Fruit fly (Drosophila melanogaster) whole organism, embryonic: ENCODE results near the gene CG5381.

Experiments used
- CG10147 ChIP-seq: fragments of 200-800 bp; sonication (Bioruptor generic); optimal IDR thresholded peaks from 2 replicates; lab custom pipeline; 2019; ENCODE audit warnings: missing biosample characterization, mild to moderate bottlenecking, missing genetic modification characterization, moderate library complexity
- CG10267 ChIP-seq: fragments of 200-800 bp; sonication (Bioruptor generic); optimal IDR thresholded peaks from 2 replicates; lab custom pipeline; 2018; ENCODE audit warnings: missing biosample characterization, mild to moderate bottlenecking, missing genetic modification characterization, moderate library complexity
- CG12659 ChIP-seq: fragments of 200-800 bp; sonication (Bioruptor generic); optimal IDR thresholded peaks from 3 replicates; lab custom pipeline; 2017; ENCODE audit warnings: mild to moderate bottlenecking, missing biosample characterization, missing genetic modification reagents, missing genetic modification characterization
- CG12942 ChIP-seq: fragments of 200-800 bp; sonication (Bioruptor generic); optimal IDR thresholded peaks from 3 replicates; lab custom pipeline; 2016; ENCODE audit warnings: missing biosample characterization, missing genetic modification characterization
- CG13287 ChIP-seq: fragments of 200-800 bp; sonication (Bioruptor generic); IDR thresholded peaks from 2 replicates; pipeline ENCODE4 v1.3.6; 2022; ENCODE audit warnings: missing biosample characterization, missing genetic modification characterization; ENCODE audit not compliant: partially characterized antibody
- CG13775 ChIP-seq: fragments of 200-800 bp; sonication (Bioruptor generic); optimal IDR thresholded peaks from 3 replicates; lab custom pipeline; 2017; ENCODE audit warnings: missing biosample characterization, mild to moderate bottlenecking, missing genetic modification characterization
- CG14667 ChIP-seq: fragments of 200-800 bp; sonication (Bioruptor generic); IDR thresholded peaks from 2 replicates; pipeline ENCODE4 v1.3.6; 2022; ENCODE audit warnings: missing biosample characterization, missing genetic modification characterization
- CG15601 ChIP-seq: fragments of 200-800 bp; sonication (Bioruptor generic); optimal IDR thresholded peaks from 3 replicates; lab custom pipeline; 2019; ENCODE audit warnings: missing biosample characterization, mild to moderate bottlenecking, missing genetic modification characterization, moderate library complexity
- CG17361 ChIP-seq: fragments of 200-800 bp; sonication (Bioruptor generic); IDR thresholded peaks from 3 replicates; pipeline ENCODE4 v1.3.6; 2022; ENCODE audit warnings: missing biosample characterization, missing genetic modification characterization
- CG17802 ChIP-seq: fragments of 200-800 bp; sonication (Bioruptor generic); optimal IDR thresholded peaks from 2 replicates; lab custom pipeline; 2018; ENCODE audit warnings: missing biosample characterization, mild to moderate bottlenecking, missing genetic modification characterization, moderate library complexity
- CG18262 ChIP-seq: fragments of 200-800 bp; optimal IDR thresholded peaks from 3 replicates; lab custom pipeline; 2019; ENCODE audit warnings: missing biosample characterization, mild to moderate bottlenecking, missing genetic modification characterization, moderate library complexity
- CG2120 ChIP-seq: fragments of 200-800 bp; sonication (Bioruptor generic); optimal IDR thresholded peaks from 3 replicates; lab custom pipeline; 2016; ENCODE audit warnings: missing biosample characterization, missing genetic modification characterization
- CG30403 ChIP-seq: fragments of 200-800 bp; sonication (Bioruptor generic); optimal IDR thresholded peaks from 3 replicates; lab custom pipeline; 2016; ENCODE audit warnings: missing biosample characterization, missing genetic modification characterization
- CG4854 ChIP-seq: fragments of 200-800 bp; sonication (Bioruptor generic); optimal IDR thresholded peaks from 2 replicates; lab custom pipeline; 2016; ENCODE audit warnings: missing biosample characterization, missing genetic modification characterization, inconsistent platforms
- CG6791 ChIP-seq: fragments of 200-800 bp; sonication (Bioruptor generic); IDR thresholded peaks from 3 replicates; pipeline ENCODE4 v1.3.6; 2022; ENCODE audit warnings: missing biosample characterization, missing genetic modification characterization; ENCODE audit not compliant: partially characterized antibody
- CG6854 ChIP-seq: fragments of 200-800 bp; sonication (Bioruptor generic); optimal IDR thresholded peaks from 3 replicates; lab custom pipeline; 2017; ENCODE audit warnings: missing biosample characterization, mild to moderate bottlenecking, missing genetic modification characterization
- CG7745 ChIP-seq: fragments of 200-800 bp; sonication (Bioruptor generic); optimal IDR thresholded peaks from 2 replicates; lab custom pipeline; 2018; ENCODE audit warnings: missing biosample characterization, mild to moderate bottlenecking, missing genetic modification characterization, moderate library complexity
- CG7963 ChIP-seq: fragments of 200-800 bp; sonication (Bioruptor generic); IDR thresholded peaks from 3 replicates; pipeline ENCODE4 v1.3.6; 2022; ENCODE audit warnings: missing biosample characterization, missing genetic modification characterization; ENCODE audit not compliant: partially characterized antibody
- Dll ChIP-seq: fragments of 200-800 bp; sonication (Bioruptor generic); IDR thresholded peaks from 4 replicates; pipeline ENCODE4 v1.3.6; 2022; ENCODE audit warnings: missing biosample characterization, missing genetic modification characterization; ENCODE audit not compliant: partially characterized antibody
- Dref ChIP-seq: fragments of 200-800 bp; sonication (Bioruptor generic); IDR thresholded peaks from 2 replicates; pipeline ENCODE4 v1.3.6; 2022; ENCODE audit warnings: missing biosample characterization, missing genetic modification characterization
- Eip74EF ChIP-seq, 2 experiments: fragments of 200-800 bp in 1 of 2; fragments of >200 bp in 1 of 2; sonication (Bioruptor generic) in 1 of 2; optimal IDR thresholded peaks; 2 replicates each; lab custom pipeline; 2017 to 2019; ENCODE audit warnings: missing biosample characterization in 2 of 2, missing genetic modification characterization in 2 of 2, mild to moderate bottlenecking in 1 of 2, moderate library complexity in 1 of 2
- Ets65A ChIP-seq: fragments of 200-800 bp; sonication (Bioruptor generic); peaks from one replicate; lab custom pipeline; 2016; ENCODE audit warnings: missing biosample characterization, missing genetic modification characterization
- Hey ChIP-seq: fragments of 200-800 bp; sonication (Bioruptor generic); optimal IDR thresholded peaks from 3 replicates; lab custom pipeline; 2018; ENCODE audit warnings: missing biosample characterization, mild to moderate bottlenecking, missing genetic modification characterization
- Hr3 ChIP-seq: fragments of 200-800 bp; sonication (Bioruptor generic); optimal IDR thresholded peaks from 3 replicates; lab custom pipeline; 2016; ENCODE audit warnings: missing biosample characterization, missing genetic modification characterization
- Hsf ChIP-seq: fragments of 200-800 bp; sonication (Bioruptor generic); optimal IDR thresholded peaks from 3 replicates; lab custom pipeline; 2016; ENCODE audit warnings: missing biosample characterization, missing genetic modification characterization
- Lhr ChIP-seq: fragments of 200-800 bp; sonication (Bioruptor generic); optimal IDR thresholded peaks from 3 replicates; lab custom pipeline; 2017; ENCODE audit warnings: mild to moderate bottlenecking, missing biosample characterization, missing genetic modification reagents, missing genetic modification characterization
- MBD-R2 ChIP-seq: fragments of 200-800 bp; sonication (Bioruptor generic); IDR thresholded peaks from 2 replicates; pipeline ENCODE4 v1.3.6; 2022; ENCODE audit warnings: missing biosample characterization, missing genetic modification characterization
- NK7.1 ChIP-seq: fragments of 200-800 bp; sonication (Bioruptor generic); optimal IDR thresholded peaks from 3 replicates; lab custom pipeline; 2016; ENCODE audit warnings: missing biosample characterization, missing genetic modification characterization
- Pdp1 ChIP-seq, 2 experiments: fragments of 200-800 bp; sonication (Bioruptor generic); optimal IDR thresholded peaks; 3 replicates each; lab custom pipeline; 2016; ENCODE audit warnings: missing biosample characterization in 2 of 2, missing genetic modification characterization in 2 of 2, mild to moderate bottlenecking in 1 of 2, moderate library complexity in 1 of 2
- Sox100B ChIP-seq: fragments of 200-800 bp; sonication (Bioruptor generic); optimal IDR thresholded peaks from 3 replicates; lab custom pipeline; 2018; ENCODE audit warnings: missing biosample characterization, mild to moderate bottlenecking, missing genetic modification characterization
- Sry-β ChIP-seq: fragments of 200-800 bp; sonication (Bioruptor generic); optimal IDR thresholded peaks from 2 replicates; lab custom pipeline; 2018; ENCODE audit warnings: missing biosample characterization, mild to moderate bottlenecking, missing genetic modification characterization, moderate library complexity
- Xbp1 ChIP-seq: fragments of 200-800 bp; sonication (Bioruptor generic); optimal IDR thresholded peaks from 3 replicates; lab custom pipeline; 2016; ENCODE audit warnings: missing biosample characterization, mild to moderate bottlenecking, missing genetic modification characterization
- amos ChIP-seq: fragments of 200-800 bp; sonication (Bioruptor generic); IDR thresholded peaks from 2 replicates; pipeline ENCODE4 v1.3.6; 2022; ENCODE audit warnings: missing biosample characterization, missing genetic modification characterization; ENCODE audit not compliant: partially characterized antibody
- dysf ChIP-seq: fragments of 200-800 bp; sonication (Bioruptor generic); IDR thresholded peaks from 3 replicates; pipeline ENCODE4 v1.3.6; 2022; ENCODE audit warnings: missing biosample characterization, missing genetic modification characterization
- esg ChIP-seq: fragments of 200-800 bp; sonication (Bioruptor generic); conservative IDR thresholded peaks from 2 replicates; pipeline ENCODE4 v1.3.6; 2022; ENCODE audit warnings: missing biosample characterization, missing genetic modification characterization
- kay ChIP-seq: fragments of 200-800 bp; sonication (Bioruptor generic); optimal IDR thresholded peaks from 2 replicates; lab custom pipeline; 2016; ENCODE audit warnings: missing biosample characterization, missing genetic modification characterization
- knrl ChIP-seq: fragments of 200-800 bp; sonication (Bioruptor generic); IDR thresholded peaks from 3 replicates; pipeline ENCODE4 v1.3.6; 2022; ENCODE audit warnings: missing biosample characterization, missing genetic modification characterization; ENCODE audit not compliant: partially characterized antibody
- lab ChIP-seq: fragments of 200-800 bp; sonication (Bioruptor generic); optimal IDR thresholded peaks from 3 replicates; lab custom pipeline; 2017; ENCODE audit warnings: missing biosample characterization, missing genetic modification characterization, mild to moderate bottlenecking, moderate library complexity, missing genetic modification reagents
- mld ChIP-seq: fragments of 200-800 bp; sonication (Bioruptor generic); IDR thresholded peaks from 3 replicates; pipeline ENCODE4 v1.3.6; 2022; ENCODE audit warnings: missing biosample characterization, missing genetic modification characterization; ENCODE audit not compliant: partially characterized antibody
- slbo ChIP-seq: fragments of 200-800 bp; sonication (Bioruptor generic); IDR thresholded peaks from 2 replicates; pipeline ENCODE4 v1.3.6; 2022; ENCODE audit warnings: missing biosample characterization, missing genetic modification characterization
- sna ChIP-seq: fragments of 200-800 bp; sonication (Bioruptor generic); IDR thresholded peaks from 2 replicates; pipeline ENCODE4 v1.3.6; 2022; ENCODE audit warnings: missing biosample characterization, missing genetic modification characterization; ENCODE audit not compliant: partially characterized antibody
- trem ChIP-seq: fragments of 200-800 bp; optimal IDR thresholded peaks from 3 replicates; lab custom pipeline; 2019; ENCODE audit warnings: missing biosample characterization, mild to moderate bottlenecking, missing genetic modification characterization, moderate library complexity
- twi ChIP-seq: fragments of 200-800 bp; optimal IDR thresholded peaks from 2 replicates; lab custom pipeline; 2019; ENCODE audit warnings: missing biosample characterization, mild to moderate bottlenecking, missing genetic modification characterization, moderate library complexity
- zen2 ChIP-seq: fragments of 200-800 bp; sonication (Bioruptor generic); IDR thresholded peaks from 3 replicates; pipeline ENCODE4 v1.3.6; 2022; ENCODE audit warnings: missing biosample characterization, missing genetic modification characterization; ENCODE audit not compliant: partially characterized antibody

The CG5381 gene

DNA sequence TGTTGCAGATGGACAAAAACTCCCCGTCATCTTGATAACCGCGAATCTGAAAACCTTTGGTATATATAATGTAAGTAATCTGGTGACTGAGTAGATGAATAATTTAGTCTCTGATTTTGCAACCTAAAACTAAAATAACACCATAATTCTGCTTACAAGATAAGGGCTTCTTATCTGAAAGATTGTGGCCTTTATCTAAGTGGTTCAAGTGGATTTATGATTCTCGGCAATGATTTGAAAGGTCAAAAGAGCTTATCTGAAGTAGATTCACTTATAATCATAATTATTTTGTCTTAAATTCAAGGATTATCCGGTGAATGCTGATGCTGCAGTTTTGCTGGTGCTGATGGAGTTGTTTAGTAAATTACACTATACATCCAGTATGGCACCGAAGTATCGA lies 7.0 kb downstream of the CG5381 start (continued):
- TF ChIP-seq Eip74EF (GFP tag; optimal IDR thresholded peaks at IDR 0.05; lab: Kevin White, UChicago) (peak in 1 of 2 experiments; percentile 7), CG13287 (GFP tag; lab: Robert Waterston, UW) (no peak), CG18262 (tag; lab: Kevin White, UChicago) (no peak), CG6854 (no peak)

DNA sequence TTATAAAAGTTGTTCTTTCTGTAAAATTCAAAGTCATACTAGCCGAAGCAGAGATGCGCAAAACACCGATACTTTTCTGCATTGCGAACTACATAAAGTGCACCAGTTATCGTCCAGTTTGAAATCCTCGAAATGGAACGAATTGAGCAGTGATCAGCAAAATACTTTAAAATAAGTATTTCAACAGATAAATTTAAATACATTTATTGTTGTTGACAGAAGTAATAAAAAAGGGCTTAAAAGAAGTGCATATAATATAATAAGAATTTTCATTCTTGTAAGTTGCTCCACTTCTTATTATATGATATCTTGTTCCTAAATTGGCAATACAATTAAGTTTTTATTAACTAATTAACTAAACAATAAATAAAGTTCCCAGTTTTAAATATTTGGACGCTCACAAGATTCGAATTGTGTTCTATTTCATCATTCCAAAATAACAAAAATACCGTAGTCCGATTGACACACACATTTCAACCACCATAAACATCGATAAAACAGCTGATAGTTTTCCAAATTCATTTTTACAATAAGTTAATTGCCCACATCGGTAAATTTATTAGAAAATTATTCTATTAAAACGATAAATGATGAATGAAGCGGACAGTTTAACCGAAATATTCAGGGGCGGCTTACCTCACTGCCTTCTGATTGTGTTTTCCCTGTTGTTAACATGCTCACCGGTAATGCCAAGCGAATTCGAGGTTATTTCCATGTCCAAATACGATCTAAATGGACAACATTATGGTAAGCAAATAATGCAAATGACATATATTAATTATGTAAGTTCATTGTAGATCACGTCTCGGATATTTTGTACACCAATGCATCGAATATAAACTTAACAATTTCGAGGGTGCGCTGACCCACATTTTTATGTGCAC lies 8.3 kb downstream of the CG5381 start, which contains the start of the genes Usp14 and CG4972:
Gene Usp14, minus strand, starts transcription at position 70 of the 884 bp plus-strand sequence.
Gene CG4972, plus strand, starts transcription at position 466 of the 884 bp plus-strand sequence.
- peak; percentile 16 for TF ChIP-seq CG10267 (tag; lab: Kevin White, UChicago)
- TF ChIP-seq Pdp1 (GFP tag; optimal IDR thresholded peaks at IDR 0.05; lab: Kevin White, UChicago) = peak in 1 of 2 experiments; percentile 27
- TF ChIP-seq CG12942 (GFP tag; lab: Kevin White, UChicago) = no peak
- TF ChIP-seq MBD-R2 (GFP tag; lab: Robert Waterston, UW) = peak; percentile 41; the same call in 1 of the 2 replicates
- TF ChIP-seq CG13775 = peak; percentile 8
- peak; percentile 52; the same call in 1 of the 4 replicates for TF ChIP-seq Dll
- TF ChIP-seq CG7745 (tag; lab: Kevin White, UChicago) = no peak
- peak; percentile 54 for TF ChIP-seq Dref (GFP tag; lab: Robert Waterston, UW)
- peak; percentile 66 for TF ChIP-seq knrl (GFP tag; lab: Robert Waterston, UW)
- TF ChIP-seq mld (GFP tag; lab: Robert Waterston, UW) = no peak
- TF ChIP-seq CG7963 = 0 out of 3 replicates have a peak, but pooled peaks have one; percentile 6
- peak; percentile 32 for TF ChIP-seq trem (tag; lab: Kevin White, UChicago)
- TF ChIP-seq sna (GFP tag; lab: Robert Waterston, UW) = 0 out of 2 replicates have a peak, but pooled peaks have one; percentile 9
- no peak for TF ChIP-seq lab (GFP tag; lab: Kevin White, UChicago)
- peak; percentile 6 for TF ChIP-seq Xbp1 (GFP tag; lab: Kevin White, UChicago)
- peak; percentile 11 for TF ChIP-seq CG15601 (tag; lab: Kevin White, UChicago)
- peak; percentile 53; the same call in 1 of the 2 replicates for TF ChIP-seq amos (GFP tag; lab: Robert Waterston, UW)
- TF ChIP-seq Hsf (GFP tag; lab: Kevin White, UChicago) = no peak
- no peak for TF ChIP-seq esg (GFP tag; lab: Robert Waterston, UW)
- peak; percentile 41 for TF ChIP-seq CG12659 (GFP tag; lab: Kevin White, UChicago)
- TF ChIP-seq CG4854 (GFP tag; lab: Kevin White, UChicago) = no peak
- no peak for TF ChIP-seq dysf (GFP tag; lab: Robert Waterston, UW)
- TF ChIP-seq zen2 (GFP tag; lab: Robert Waterston, UW) = no peak
- peak; percentile 9 for TF ChIP-seq Sox100B
- no peak for TF ChIP-seq kay (GFP tag; lab: Kevin White, UChicago)
- peak; percentile 0 for TF ChIP-seq Hr3 (GFP tag; lab: Kevin White, UChicago)
- TF ChIP-seq CG14667 (GFP tag; lab: Robert Waterston, UW) = peak; percentile 70; the same call in 1 of the 2 replicates
- peak; percentile 86 for TF ChIP-seq CG17802 (tag; lab: Kevin White, UChicago)
- TF ChIP-seq CG6791 (GFP tag; lab: Robert Waterston, UW) = peak; percentile 56; the same call in 2 of the 3 replicates
- TF ChIP-seq Lhr (GFP tag; lab: Kevin White, UChicago) = peak; percentile 9
- TF ChIP-seq CG17361 (GFP tag; lab: Robert Waterston, UW) = peak; percentile 77; the same call in 2 of the 3 replicates
- peak; percentile 25 for TF ChIP-seq Ets65A (GFP tag; lab: Kevin White, UChicago)
- TF ChIP-seq NK7.1 (GFP tag; lab: Kevin White, UChicago) = no peak
- peak; percentile 61 for TF ChIP-seq Sry-β (GFP tag; lab: Kevin White, UChicago)
- TF ChIP-seq slbo (GFP tag; lab: Robert Waterston, UW) = peak; percentile 35
- peak; percentile 45 for TF ChIP-seq CG30403 (GFP tag; lab: Kevin White, UChicago)
- peak; percentile 3 for TF ChIP-seq twi (tag; lab: Kevin White, UChicago)
- TF ChIP-seq CG2120 (GFP tag; lab: Kevin White, UChicago) = peak; percentile 29
- no peak for TF ChIP-seq Hey (tag; lab: Kevin White, UChicago)
- no peak for TF ChIP-seq CG10147 (GFP tag; lab: Kevin White, UChicago)
